Fruit fly (Drosophila melanogaster) whole organism, embryonic: Measurements from ENCODE around the gene ECSIT.

ENCODE experiments used
- CG12071 ChIP-seq: fragments of 200-800 bp; sonication (Bioruptor generic); optimal IDR thresholded peaks from 3 replicates; lab custom pipeline; 2018; ENCODE audit warnings: missing biosample characterization, mild to moderate bottlenecking, missing genetic modification characterization
- CG12155 ChIP-seq: fragments of 200-800 bp; sonication (Bioruptor generic); optimal IDR thresholded peaks from 3 replicates; lab custom pipeline; 2016; ENCODE audit warnings: missing biosample characterization, missing genetic modification characterization
- CG12391 ChIP-seq: fragments of 200-800 bp; sonication (Bioruptor generic); optimal IDR thresholded peaks from 3 replicates; lab custom pipeline; 2018; ENCODE audit warnings: missing biosample characterization, mild to moderate bottlenecking, missing genetic modification characterization, moderate library complexity
- CG13123 ChIP-seq: fragments of 200-800 bp; sonication (Bioruptor generic); optimal IDR thresholded peaks from 2 replicates; lab custom pipeline; 2016; ENCODE audit warnings: missing biosample characterization, missing genetic modification characterization
- CG13775 ChIP-seq: fragments of 200-800 bp; sonication (Bioruptor generic); optimal IDR thresholded peaks from 3 replicates; lab custom pipeline; 2017; ENCODE audit warnings: missing biosample characterization, mild to moderate bottlenecking, missing genetic modification characterization
- CG14014 ChIP-seq: fragments of 200-800 bp; sonication (Bioruptor generic); IDR thresholded peaks from 2 replicates; pipeline ENCODE4 v1.3.6; 2022; ENCODE audit warnings: missing biosample characterization, missing genetic modification characterization
- CG14667 ChIP-seq: fragments of 200-800 bp; sonication (Bioruptor generic); IDR thresholded peaks from 2 replicates; pipeline ENCODE4 v1.3.6; 2022; ENCODE audit warnings: missing biosample characterization, missing genetic modification characterization
- CG15696 ChIP-seq: fragments of 200-800 bp; sonication (Bioruptor generic); optimal IDR thresholded peaks from 2 replicates; lab custom pipeline; 2019; ENCODE audit warnings: missing biosample characterization, mild to moderate bottlenecking, missing genetic modification characterization, moderate library complexity
- CG16815 ChIP-seq: fragments of 200-800 bp; sonication (Bioruptor generic); optimal IDR thresholded peaks from 3 replicates; lab custom pipeline; 2017; ENCODE audit warnings: missing biosample characterization, mild to moderate bottlenecking, missing genetic modification characterization
- CG1792 ChIP-seq: fragments of 200-800 bp; sonication (Bioruptor generic); optimal IDR thresholded peaks from 2 replicates; lab custom pipeline; 2016; ENCODE audit warnings: missing biosample characterization, missing genetic modification characterization
- CG18599 ChIP-seq: fragments of 200-800 bp; sonication (Bioruptor generic); optimal IDR thresholded peaks from 3 replicates; lab custom pipeline; 2017; ENCODE audit warnings: missing biosample characterization, missing genetic modification characterization, mild to moderate bottlenecking, moderate library complexity, missing genetic modification reagents
- CG2678 ChIP-seq: fragments of 200-800 bp; sonication (Bioruptor generic); optimal IDR thresholded peaks from 3 replicates; lab custom pipeline; 2019; ENCODE audit warnings: missing biosample characterization, mild to moderate bottlenecking, missing genetic modification characterization, moderate library complexity
- CG31224 ChIP-seq: fragments of 200-800 bp; sonication (Bioruptor generic); IDR thresholded peaks from 2 replicates; pipeline ENCODE4 v1.3.6; 2022; ENCODE audit warnings: missing biosample characterization, missing genetic modification characterization
- CG7556 ChIP-seq: fragments of 200-800 bp; sonication (Bioruptor generic); optimal IDR thresholded peaks from 2 replicates; lab custom pipeline; 2017; ENCODE audit warnings: missing biosample characterization, mild to moderate bottlenecking, missing genetic modification characterization
- CG8765 ChIP-seq: fragments of 200-800 bp; sonication (Bioruptor generic); IDR thresholded peaks from 2 replicates; pipeline ENCODE4 v1.3.6; 2022; ENCODE audit warnings: missing biosample characterization, missing genetic modification characterization
- CG9609 ChIP-seq: fragments of 200-800 bp; sonication (Bioruptor generic); optimal IDR thresholded peaks from 3 replicates; lab custom pipeline; 2016; ENCODE audit warnings: missing biosample characterization, missing genetic modification characterization
- D ChIP-seq, 2 experiments: fragments of 200-800 bp in 1 of 2; fragments of >200 bp in 1 of 2; sonication (Bioruptor generic) in 1 of 2; optimal IDR thresholded peaks; 2 replicates in 1 of 2; 3 replicates in 1 of 2; lab custom pipeline; 2017; ENCODE audit warnings: mild to moderate bottlenecking in 1 of 2, missing biosample characterization in 1 of 2, missing genetic modification characterization in 1 of 2, missing genetic modification reagents in 1 of 2
- D19A ChIP-seq: fragments of 200-800 bp; optimal IDR thresholded peaks from 3 replicates; lab custom pipeline; 2019; ENCODE audit warnings: missing biosample characterization, mild to moderate bottlenecking, missing genetic modification characterization, moderate library complexity
- Dad ChIP-seq: fragments of 200-800 bp; sonication (Bioruptor generic); optimal IDR thresholded peaks from 3 replicates; lab custom pipeline; 2016; ENCODE audit warnings: missing biosample characterization, missing genetic modification characterization
- Dll ChIP-seq: fragments of 200-800 bp; sonication (Bioruptor generic); IDR thresholded peaks from 4 replicates; pipeline ENCODE4 v1.3.6; 2022; ENCODE audit warnings: missing biosample characterization, missing genetic modification characterization; ENCODE audit not compliant: partially characterized antibody
- HHEX ChIP-seq: fragments of 200-800 bp; sonication (Bioruptor generic); optimal IDR thresholded peaks from 3 replicates; lab custom pipeline; 2017; ENCODE audit warnings: missing biosample characterization, mild to moderate bottlenecking, missing genetic modification characterization, missing genetic modification reagents
- HLH4C ChIP-seq: fragments of 200-800 bp; sonication (Bioruptor generic); IDR thresholded peaks from 3 replicates; pipeline ENCODE4 v1.3.6; 2022; ENCODE audit warnings: missing biosample characterization, missing genetic modification characterization; ENCODE audit not compliant: partially characterized antibody
- HLH54F ChIP-seq: fragments of 200-800 bp; sonication (Bioruptor generic); optimal IDR thresholded peaks from 3 replicates; lab custom pipeline; 2016; ENCODE audit warnings: missing biosample characterization, missing genetic modification characterization
- HLHmδ ChIP-seq: fragments of 200-800 bp; sonication (Bioruptor generic); optimal IDR thresholded peaks from 2 replicates; lab custom pipeline; 2018; ENCODE audit warnings: missing biosample characterization, mild to moderate bottlenecking, missing genetic modification characterization, moderate library complexity
- HmgZ ChIP-seq: fragments of 200-800 bp; sonication (Bioruptor generic); optimal IDR thresholded peaks from 2 replicates; lab custom pipeline; 2018; ENCODE audit warnings: missing biosample characterization, mild to moderate bottlenecking, missing genetic modification characterization
- Hr39 ChIP-seq: fragments of >200 bp; optimal IDR thresholded peaks from 2 replicates; lab custom pipeline; 2017
- Mrtf ChIP-seq: fragments of 200-800 bp; sonication (Bioruptor generic); IDR thresholded peaks from 3 replicates; pipeline ENCODE4 v1.3.6; 2022; ENCODE audit warnings: missing biosample characterization, missing genetic modification characterization
- Nf-YA ChIP-seq: fragments of 200-800 bp; sonication (Bioruptor generic); IDR thresholded peaks from 2 replicates; pipeline ENCODE4 v1.3.6; 2022; ENCODE audit warnings: missing biosample characterization, missing genetic modification characterization
- NfI ChIP-seq: fragments of 200-800 bp; sonication (Bioruptor generic); optimal IDR thresholded peaks from 3 replicates; lab custom pipeline; 2018; ENCODE audit warnings: missing biosample characterization, mild to moderate bottlenecking, missing genetic modification characterization, moderate library complexity
- Oli ChIP-seq: fragments of 200-800 bp; sonication (Bioruptor generic); optimal IDR thresholded peaks from 2 replicates; lab custom pipeline; 2018; ENCODE audit warnings: missing biosample characterization, mild to moderate bottlenecking, missing genetic modification characterization, moderate library complexity
- PHDP ChIP-seq: fragments of 200-800 bp; sonication (Bioruptor generic); optimal IDR thresholded peaks from 3 replicates; lab custom pipeline; 2018; ENCODE audit warnings: missing biosample characterization, mild to moderate bottlenecking, missing genetic modification characterization, moderate library complexity
- Ptx1 ChIP-seq: fragments of 200-800 bp; sonication (Bioruptor generic); IDR thresholded peaks from 2 replicates; pipeline ENCODE4 v1.3.6; 2022; ENCODE audit warnings: missing biosample characterization, missing genetic modification characterization
- Sox100B ChIP-seq: fragments of 200-800 bp; sonication (Bioruptor generic); optimal IDR thresholded peaks from 3 replicates; lab custom pipeline; 2018; ENCODE audit warnings: missing biosample characterization, mild to moderate bottlenecking, missing genetic modification characterization
- Stat92E ChIP-seq, 3 experiments: fragments of >200 bp in 2 of 3; fragments of 200-800 bp in 1 of 3; sonication (Bioruptor generic) in 1 of 3; optimal IDR thresholded peaks; 2 replicates each; lab custom pipeline; 2017 to 2019; ENCODE audit warnings: missing biosample characterization in 3 of 3, missing genetic modification characterization in 3 of 3, mild to moderate bottlenecking in 1 of 3, moderate library complexity in 1 of 3
- Xrp1 ChIP-seq: fragments of 200-800 bp; sonication (Bioruptor generic); IDR thresholded peaks from 2 replicates; pipeline ENCODE4 v1.3.6; 2022; ENCODE audit warnings: missing biosample characterization, missing genetic modification characterization
- amos ChIP-seq: fragments of 200-800 bp; sonication (Bioruptor generic); IDR thresholded peaks from 2 replicates; pipeline ENCODE4 v1.3.6; 2022; ENCODE audit warnings: missing biosample characterization, missing genetic modification characterization; ENCODE audit not compliant: partially characterized antibody
- da ChIP-seq: fragments of 200-800 bp; sonication (Bioruptor generic); optimal IDR thresholded peaks from 2 replicates; lab custom pipeline; 2016; ENCODE audit warnings: missing biosample characterization, missing genetic modification characterization
- gcm ChIP-seq: fragments of 200-800 bp; sonication (Bioruptor generic); optimal IDR thresholded peaks from 2 replicates; lab custom pipeline; 2019; ENCODE audit warnings: missing biosample characterization, mild to moderate bottlenecking, missing genetic modification characterization, moderate library complexity
- kni ChIP-seq: fragments of 200-800 bp; sonication (Bioruptor generic); optimal IDR thresholded peaks from 3 replicates; lab custom pipeline; 2017; ENCODE audit warnings: mild to moderate bottlenecking, missing biosample characterization, missing genetic modification reagents, missing genetic modification characterization
- nerfin-2 ChIP-seq: fragments of 200-800 bp; sonication (Bioruptor generic); IDR thresholded peaks from 2 replicates; pipeline ENCODE4 v1.3.6; 2022; ENCODE audit warnings: missing biosample characterization, missing genetic modification characterization; ENCODE audit not compliant: partially characterized antibody
- nmo ChIP-seq: fragments of 200-800 bp; sonication (Bioruptor generic); optimal IDR thresholded peaks from 2 replicates; lab custom pipeline; 2018; ENCODE audit warnings: missing biosample characterization, mild to moderate bottlenecking, missing genetic modification characterization, moderate library complexity
- p53 ChIP-seq: fragments of 200-800 bp; sonication (Bioruptor generic); optimal IDR thresholded peaks from 2 replicates; lab custom pipeline; 2016; ENCODE audit warnings: missing biosample characterization, missing genetic modification characterization
- ro ChIP-seq: fragments of 200-800 bp; sonication (Bioruptor generic); IDR thresholded peaks from 2 replicates; pipeline ENCODE4 v1.3.6; 2022; ENCODE audit warnings: missing biosample characterization, missing genetic modification characterization
- sens ChIP-seq: fragments of 200-800 bp; sonication (Bioruptor generic); peaks from one replicate; lab custom pipeline; 2016; ENCODE audit warnings: missing biosample characterization, missing genetic modification characterization
- sob ChIP-seq: fragments of 200-800 bp; sonication (Bioruptor generic); IDR thresholded peaks from 2 replicates; pipeline ENCODE4 v1.3.6; 2022; ENCODE audit warnings: missing biosample characterization, missing genetic modification characterization
- sug ChIP-seq: fragments of 200-800 bp; optimal IDR thresholded peaks from 2 replicates; lab custom pipeline; 2019; ENCODE audit warnings: missing biosample characterization, mild to moderate bottlenecking, missing genetic modification characterization, moderate library complexity
- tll ChIP-seq, 2 experiments: fragments of 200-800 bp in 1 of 2; fragments of >200 bp in 1 of 2; sonication (Bioruptor generic) in 1 of 2; optimal IDR thresholded peaks; 2 replicates each; lab custom pipeline; 2017 to 2019; ENCODE audit warnings: missing biosample characterization in 2 of 2, missing genetic modification characterization in 2 of 2, mild to moderate bottlenecking in 1 of 2, moderate library complexity in 1 of 2
- wdn ChIP-seq: fragments of 200-800 bp; sonication (Bioruptor generic); IDR thresholded peaks from 2 replicates; pipeline ENCODE4 v1.3.6; 2022; ENCODE audit warnings: missing biosample characterization, missing genetic modification characterization

ECSIT gene

dm6 chr3R:5861218-5861902 lies 5.0 kb downstream of the ECSIT start:
- TF ChIP-seq Dll (GFP tag; lab: Robert Waterston, UW) (no peak), HLH54F (peak; percentile 54), CG9609 (GFP tag; lab: Kevin White, UChicago) (peak; percentile 1), CG13123 (GFP tag; lab: Kevin White, UChicago) (no peak), CG16815 (GFP tag; lab: Kevin White, UChicago) (peak; percentile 52), tll (GFP tag; optimal IDR thresholded peaks at IDR 0.05; lab: Kevin White, UChicago) (no peak), CG12155 (GFP tag; lab: Kevin White, UChicago) (peak; percentile 36), da (no peak), HHEX (GFP tag; lab: Kevin White, UChicago) (peak; percentile 16), HLH4C (no peak), nmo (GFP tag; lab: Kevin White, UChicago) (peak; percentile 30), kni (GFP tag; lab: Kevin White, UChicago) (no peak), CG14667 (no peak), nerfin-2 (GFP tag; lab: Robert Waterston, UW) (no peak), CG8765 (no peak), sug (tag; lab: Kevin White, UChicago) (peak; percentile 16), CG31224 (peak; percentile 27; the same call in 1 of the 2 replicates), PHDP (tag; lab: Kevin White, UChicago) (no peak), sob (peak; percentile 23; the same call in 1 of the 2 replicates), Xrp1 (GFP tag; lab: Robert Waterston, UW) (no peak), Sox100B (peak; percentile 44), wdn (GFP tag; lab: Robert Waterston, UW) (peak; percentile 62; the same call in 1 of the 2 replicates), CG12391 (peak; percentile 15), HmgZ (tag; lab: Kevin White, UChicago) (no peak), Stat92E (GFP tag; optimal IDR thresholded peaks at IDR 0.05; lab: Kevin White, UChicago) (no peak), D19A (tag; lab: Kevin White, UChicago) (peak; percentile 37), HLHmδ (GFP tag; lab: Kevin White, UChicago) (no peak), CG13775 (GFP tag; lab: Kevin White, UChicago) (peak; percentile 57), Ptx1 (GFP tag; lab: Robert Waterston, UW) (no peak), D (optimal IDR thresholded peaks at IDR 0.05; lab: Kevin White, UChicago) (no peak), D (GFP tag; optimal IDR thresholded peaks at IDR 0.05; lab: Kevin White, UChicago) (no peak), Nf-YA (GFP tag; lab: Robert Waterston, UW) (no peak), Hr39 (lab: Kevin White, UChicago) (no peak), ro (no peak), NfI (GFP tag; lab: Kevin White, UChicago) (peak; percentile 51), CG18599 (GFP tag; lab: Kevin White, UChicago) (peak; percentile 56), CG2678 (tag; lab: Kevin White, UChicago) (peak; percentile 61), CG12071 (GFP tag; lab: Kevin White, UChicago) (no peak), CG15696 (tag; lab: Kevin White, UChicago) (no peak), CG1792 (GFP tag; lab: Kevin White, UChicago) (peak; percentile 23), sens (GFP tag; lab: Kevin White, UChicago) (peak; percentile 78), amos (GFP tag; lab: Robert Waterston, UW) (no peak), Oli (tag; lab: Kevin White, UChicago) (no peak), p53 (GFP tag; lab: Kevin White, UChicago) (no peak), Mrtf (GFP tag; lab: Robert Waterston, UW) (0 out of 3 replicates have a peak, but pooled peaks have one; percentile 26), gcm (GFP tag; lab: Kevin White, UChicago) (no peak), CG14014 (GFP tag; lab: Robert Waterston, UW) (peak; percentile 44), Dad (GFP tag; lab: Kevin White, UChicago) (peak; percentile 7), CG7556 (GFP tag; lab: Kevin White, UChicago) (peak; percentile 72)
